Fruit fly (Drosophila melanogaster) whole organism: Measurements from ENCODE around the gene CRMP.

Source experiments
- Dll ChIP-seq: fragments of >200 bp; optimal IDR thresholded peaks from 2 replicates; lab custom pipeline; 2017
- usp ChIP-seq: fragments of >200 bp; optimal IDR thresholded peaks from 2 replicates; lab custom pipeline; 2017; ENCODE audit warnings: missing biosample characterization, missing genetic modification characterization, mixed read lengths

- TF ChIP-seq usp (no peak), Dll (lab: Kevin White, UChicago) (no peak)
Observed at dm6 chr3R:5613114-5613443, 42.2 kb downstream of the CRMP start, which contains the start of gene Atu.
